Fruit fly (Drosophila melanogaster) whole organism, adult: ENCODE results near the gene Btk.

Source experiments
- CG12768 ChIP-seq: fragments of 200-800 bp; sonication (Bioruptor generic); optimal IDR thresholded peaks from 2 replicates; lab custom pipeline; 2017; ENCODE audit warnings: missing biosample characterization, missing genetic modification characterization, mild to moderate bottlenecking, moderate library complexity, missing genetic modification reagents
- CG14711 ChIP-seq: fragments of 200-800 bp; sonication (Bioruptor generic); optimal IDR thresholded peaks from 2 replicates; lab custom pipeline; 2018; ENCODE audit warnings: missing biosample characterization, mild to moderate bottlenecking, missing genetic modification characterization, moderate library complexity
- CG5204 ChIP-seq: fragments of 200-800 bp; sonication (Bioruptor generic); optimal IDR thresholded peaks from 2 replicates; lab custom pipeline; 2016; ENCODE audit warnings: missing biosample characterization, missing genetic modification characterization
- CG7045 ChIP-seq: fragments of 200-800 bp; sonication (Bioruptor generic); optimal IDR thresholded peaks from 2 replicates; lab custom pipeline; 2017; ENCODE audit warnings: missing biosample characterization, mild to moderate bottlenecking, missing genetic modification characterization
- Hr96 ChIP-seq: fragments of 200-800 bp; sonication (Bioruptor generic); optimal IDR thresholded peaks from 2 replicates; lab custom pipeline; 2016; ENCODE audit warnings: missing biosample characterization, missing genetic modification characterization
- Mnt ChIP-seq: fragments of 200-800 bp; sonication (Bioruptor generic); optimal IDR thresholded peaks from 2 replicates; lab custom pipeline; 2016; ENCODE audit warnings: missing biosample characterization, mild to moderate bottlenecking, missing genetic modification characterization
- bab1 ChIP-seq: fragments of 200-800 bp; sonication (Bioruptor generic); optimal IDR thresholded peaks from 3 replicates; lab custom pipeline; 2019; ENCODE audit warnings: missing biosample characterization, mild to moderate bottlenecking, missing genetic modification characterization, moderate library complexity
- kay ChIP-seq: fragments of 200-800 bp; sonication (Bioruptor generic); peaks from one replicate; lab custom pipeline; 2016; ENCODE audit warnings: missing biosample characterization, missing genetic modification characterization, borderline replicate concordance
- ovo ChIP-seq: fragments of 200-800 bp; sonication (Bioruptor generic); optimal IDR thresholded peaks from 2 replicates; lab custom pipeline; 2016; ENCODE audit warnings: missing biosample characterization, missing genetic modification characterization
- tj ChIP-seq: fragments of 200-800 bp; sonication (Bioruptor generic); optimal IDR thresholded peaks from 3 replicates; lab custom pipeline; 2017; ENCODE audit warnings: missing biosample characterization, mild to moderate bottlenecking, missing genetic modification characterization, moderate library complexity

- TF ChIP-seq Hr96 (GFP tag; lab: Kevin White, UChicago) (no peak), CG7045 (GFP tag; lab: Kevin White, UChicago) (no peak), kay (GFP tag; lab: Kevin White, UChicago) (no peak), CG5204 (GFP tag; lab: Kevin White, UChicago) (no peak), bab1 (GFP tag; lab: Kevin White, UChicago) (no peak), CG12768 (no peak), Mnt (GFP tag; lab: Kevin White, UChicago) (no peak), CG14711 (tag; lab: Kevin White, UChicago) (no peak), tj (no peak), ovo (GFP tag; lab: Kevin White, UChicago) (no peak)
These were observed 68.5 kb downstream of the Btk start for dm6 chr2L:8232389-8232788.
